Fruit fly (Drosophila melanogaster) whole organism, embryonic: ENCODE results near the gene CG3662.

Experiments used
- B-H1 ChIP-seq: fragments of 200-800 bp; sonication (Bioruptor generic); IDR thresholded peaks from 3 replicates; pipeline ENCODE4 v1.3.6; 2022; ENCODE audit warnings: missing biosample characterization, missing genetic modification characterization
- CG10431 ChIP-seq: fragments of 200-800 bp; sonication (Bioruptor generic); optimal IDR thresholded peaks from 3 replicates; lab custom pipeline; 2018; ENCODE audit warnings: missing biosample characterization, mild to moderate bottlenecking, missing genetic modification characterization
- CG11085 ChIP-seq: fragments of 200-800 bp; sonication (Bioruptor generic); IDR thresholded peaks from 2 replicates; pipeline ENCODE4 v1.3.6; 2022; ENCODE audit warnings: missing biosample characterization, missing genetic modification characterization
- CG11456 ChIP-seq: fragments of 200-800 bp; sonication (Bioruptor generic); IDR thresholded peaks from 3 replicates; pipeline ENCODE4 v1.3.6; 2022; ENCODE audit warnings: missing biosample characterization, missing genetic modification characterization
- CG11695 ChIP-seq: fragments of 200-800 bp; sonication (Bioruptor generic); IDR thresholded peaks from 3 replicates; pipeline ENCODE4 v1.3.6; 2022; ENCODE audit warnings: missing biosample characterization, missing genetic modification characterization
- CG12104 ChIP-seq: fragments of 200-800 bp; sonication (Bioruptor generic); optimal IDR thresholded peaks from 3 replicates; lab custom pipeline; 2016; ENCODE audit warnings: missing biosample characterization, missing genetic modification characterization
- CG12155 ChIP-seq: fragments of 200-800 bp; sonication (Bioruptor generic); optimal IDR thresholded peaks from 3 replicates; lab custom pipeline; 2016; ENCODE audit warnings: missing biosample characterization, missing genetic modification characterization
- CG12299 ChIP-seq: fragments of 200-800 bp; sonication (Bioruptor generic); optimal IDR thresholded peaks from 2 replicates; lab custom pipeline; 2018; ENCODE audit warnings: missing biosample characterization, mild to moderate bottlenecking, missing genetic modification characterization
- CG12659 ChIP-seq: fragments of 200-800 bp; sonication (Bioruptor generic); optimal IDR thresholded peaks from 3 replicates; lab custom pipeline; 2017; ENCODE audit warnings: mild to moderate bottlenecking, missing biosample characterization, missing genetic modification reagents, missing genetic modification characterization
- CG13424 ChIP-seq: fragments of 200-800 bp; sonication (Bioruptor generic); optimal IDR thresholded peaks from 2 replicates; lab custom pipeline; 2019; ENCODE audit warnings: missing biosample characterization, mild to moderate bottlenecking, missing genetic modification characterization, moderate library complexity
- CG14441 ChIP-seq: fragments of 200-800 bp; sonication (Bioruptor generic); IDR thresholded peaks from 2 replicates; pipeline ENCODE4 v1.3.6; 2022; ENCODE audit warnings: missing biosample characterization, missing genetic modification characterization
- CG1603 ChIP-seq: fragments of 200-800 bp; sonication (Bioruptor generic); optimal IDR thresholded peaks from 2 replicates; lab custom pipeline; 2019; ENCODE audit warnings: missing biosample characterization, mild to moderate bottlenecking, missing genetic modification characterization, moderate library complexity
- CG16813 ChIP-seq: fragments of 200-800 bp; sonication (Bioruptor generic); IDR thresholded peaks from 3 replicates; pipeline ENCODE4 v1.3.6; 2022; ENCODE audit warnings: missing biosample characterization, missing genetic modification characterization; ENCODE audit not compliant: partially characterized antibody
- CG18599 ChIP-seq: fragments of 200-800 bp; sonication (Bioruptor generic); optimal IDR thresholded peaks from 3 replicates; lab custom pipeline; 2017; ENCODE audit warnings: missing biosample characterization, missing genetic modification characterization, mild to moderate bottlenecking, moderate library complexity, missing genetic modification reagents
- CG18764 ChIP-seq: fragments of 200-800 bp; sonication (Bioruptor generic); optimal IDR thresholded peaks from 3 replicates; lab custom pipeline; 2016; ENCODE audit warnings: missing biosample characterization, missing genetic modification characterization
- CG31388 ChIP-seq: fragments of 200-800 bp; sonication (Bioruptor generic); optimal IDR thresholded peaks from 2 replicates; lab custom pipeline; 2016; ENCODE audit warnings: missing biosample characterization, missing genetic modification characterization
- CG31441 ChIP-seq: fragments of 200-800 bp; sonication (Bioruptor generic); IDR thresholded peaks from 2 replicates; pipeline ENCODE4 v1.3.6; 2022; ENCODE audit warnings: missing biosample characterization, missing genetic modification characterization
- CG3163 ChIP-seq: fragments of 200-800 bp; sonication (Bioruptor generic); optimal IDR thresholded peaks from 3 replicates; lab custom pipeline; 2016; ENCODE audit warnings: missing biosample characterization, missing genetic modification characterization
- CG6791 ChIP-seq: fragments of 200-800 bp; sonication (Bioruptor generic); IDR thresholded peaks from 3 replicates; pipeline ENCODE4 v1.3.6; 2022; ENCODE audit warnings: missing biosample characterization, missing genetic modification characterization; ENCODE audit not compliant: partially characterized antibody
- CG6813 ChIP-seq: fragments of 200-800 bp; sonication (Bioruptor generic); optimal IDR thresholded peaks from 2 replicates; lab custom pipeline; 2017; ENCODE audit warnings: missing biosample characterization, missing genetic modification characterization, mild to moderate bottlenecking, moderate library complexity, missing genetic modification reagents
- CG7556 ChIP-seq: fragments of 200-800 bp; sonication (Bioruptor generic); optimal IDR thresholded peaks from 2 replicates; lab custom pipeline; 2017; ENCODE audit warnings: missing biosample characterization, mild to moderate bottlenecking, missing genetic modification characterization
- CG9727 ChIP-seq: fragments of 200-800 bp; sonication (Bioruptor generic); optimal IDR thresholded peaks from 3 replicates; lab custom pipeline; 2017; ENCODE audit warnings: missing biosample characterization, mild to moderate bottlenecking, missing genetic modification characterization
- CHES-1-like ChIP-seq: fragments of 200-800 bp; sonication (Bioruptor generic); optimal IDR thresholded peaks from 2 replicates; lab custom pipeline; 2016; ENCODE audit warnings: missing biosample characterization, missing genetic modification characterization
- Camta ChIP-seq: fragments of 200-800 bp; sonication (Bioruptor generic); optimal IDR thresholded peaks from 2 replicates; lab custom pipeline; 2016; ENCODE audit warnings: missing biosample characterization, missing genetic modification characterization
- D ChIP-seq, 2 experiments: fragments of 200-800 bp in 1 of 2; fragments of >200 bp in 1 of 2; sonication (Bioruptor generic) in 1 of 2; optimal IDR thresholded peaks; 2 replicates in 1 of 2; 3 replicates in 1 of 2; lab custom pipeline; 2017; ENCODE audit warnings: mild to moderate bottlenecking in 1 of 2, missing biosample characterization in 1 of 2, missing genetic modification characterization in 1 of 2, missing genetic modification reagents in 1 of 2
- Dbx ChIP-seq: fragments of 200-800 bp; sonication (Bioruptor generic); IDR thresholded peaks from 3 replicates; pipeline ENCODE4 v1.3.6; 2022; ENCODE audit warnings: missing biosample characterization, missing genetic modification characterization
- Doc3 ChIP-seq: fragments of 200-800 bp; sonication (Bioruptor generic); IDR thresholded peaks from 3 replicates; pipeline ENCODE4 v1.3.6; 2022; ENCODE audit warnings: missing biosample characterization, missing genetic modification characterization; ENCODE audit not compliant: partially characterized antibody
- Dref ChIP-seq: fragments of 200-800 bp; sonication (Bioruptor generic); IDR thresholded peaks from 2 replicates; pipeline ENCODE4 v1.3.6; 2022; ENCODE audit warnings: missing biosample characterization, missing genetic modification characterization
- Fer3 ChIP-seq: fragments of 200-800 bp; sonication (Bioruptor generic); optimal IDR thresholded peaks from 2 replicates; lab custom pipeline; 2018; ENCODE audit warnings: missing biosample characterization, mild to moderate bottlenecking, missing genetic modification characterization, moderate library complexity
- HHEX ChIP-seq: fragments of 200-800 bp; sonication (Bioruptor generic); optimal IDR thresholded peaks from 3 replicates; lab custom pipeline; 2017; ENCODE audit warnings: missing biosample characterization, mild to moderate bottlenecking, missing genetic modification characterization, missing genetic modification reagents
- HmgZ ChIP-seq: fragments of 200-800 bp; sonication (Bioruptor generic); optimal IDR thresholded peaks from 2 replicates; lab custom pipeline; 2018; ENCODE audit warnings: missing biosample characterization, mild to moderate bottlenecking, missing genetic modification characterization
- Hr39 ChIP-seq: fragments of >200 bp; optimal IDR thresholded peaks from 2 replicates; lab custom pipeline; 2017
- NC2β ChIP-seq: fragments of 200-800 bp; sonication (Bioruptor generic); optimal IDR thresholded peaks from 2 replicates; lab custom pipeline; 2016; ENCODE audit warnings: missing biosample characterization, missing genetic modification characterization
- Nf-YA ChIP-seq: fragments of 200-800 bp; sonication (Bioruptor generic); IDR thresholded peaks from 2 replicates; pipeline ENCODE4 v1.3.6; 2022; ENCODE audit warnings: missing biosample characterization, missing genetic modification characterization
- Ptx1 ChIP-seq: fragments of 200-800 bp; sonication (Bioruptor generic); IDR thresholded peaks from 2 replicates; pipeline ENCODE4 v1.3.6; 2022; ENCODE audit warnings: missing biosample characterization, missing genetic modification characterization
- Spps ChIP-seq: fragments of 200-800 bp; sonication (Bioruptor generic); optimal IDR thresholded peaks from 2 replicates; lab custom pipeline; 2018; ENCODE audit warnings: missing biosample characterization, mild to moderate bottlenecking, missing genetic modification characterization
- Sry-δ ChIP-seq: fragments of 200-800 bp; sonication (Bioruptor generic); optimal IDR thresholded peaks from 2 replicates; lab custom pipeline; 2016; ENCODE audit warnings: missing biosample characterization, missing genetic modification characterization
- TFAM ChIP-seq: fragments of 200-800 bp; sonication (Bioruptor generic); optimal IDR thresholded peaks from 2 replicates; lab custom pipeline; 2017; ENCODE audit warnings: missing biosample characterization, missing genetic modification characterization, inconsistent platforms
- Xbp1 ChIP-seq: fragments of 200-800 bp; sonication (Bioruptor generic); optimal IDR thresholded peaks from 3 replicates; lab custom pipeline; 2016; ENCODE audit warnings: missing biosample characterization, mild to moderate bottlenecking, missing genetic modification characterization
- cato ChIP-seq: fragments of 200-800 bp; sonication (Bioruptor generic); optimal IDR thresholded peaks from 2 replicates; lab custom pipeline; 2016; ENCODE audit warnings: missing biosample characterization, missing genetic modification characterization, borderline replicate concordance
- crp ChIP-seq, 2 experiments: fragments of 200-800 bp; sonication (Bioruptor generic); optimal IDR thresholded peaks; 2 replicates in 1 of 2; 3 replicates in 1 of 2; lab custom pipeline; 2017; ENCODE audit warnings: missing biosample characterization in 2 of 2, missing genetic modification characterization in 2 of 2, mild to moderate bottlenecking in 1 of 2, moderate library complexity in 1 of 2
- dan ChIP-seq: fragments of 200-800 bp; sonication (Bioruptor generic); IDR thresholded peaks from 2 replicates; pipeline ENCODE4 v1.3.6; 2022; ENCODE audit warnings: missing biosample characterization, missing genetic modification characterization
- gfzf ChIP-seq: fragments of 200-800 bp; sonication (Bioruptor generic); optimal IDR thresholded peaks from 2 replicates; lab custom pipeline; 2016; ENCODE audit warnings: missing biosample characterization, mild to moderate bottlenecking, missing genetic modification characterization, moderate library complexity
- h ChIP-seq: fragments of >200 bp; optimal IDR thresholded peaks from 2 replicates; lab custom pipeline; 2017
- ind ChIP-seq: fragments of 200-800 bp; sonication (Bioruptor generic); optimal IDR thresholded peaks from 3 replicates; lab custom pipeline; 2016; ENCODE audit warnings: missing biosample characterization, missing genetic modification characterization
- inv ChIP-seq: fragments of 200-800 bp; sonication (Bioruptor generic); IDR thresholded peaks from 2 replicates; pipeline ENCODE4 v1.3.6; 2022; ENCODE audit warnings: missing biosample characterization, missing genetic modification characterization; ENCODE audit not compliant: partially characterized antibody
- pan ChIP-seq, 4 experiments: fragments of >200 bp in 3 of 4; fragments of 200-800 bp in 1 of 4; sonication (Bioruptor generic) in 1 of 4; optimal IDR thresholded peaks in 3 of 4; IDR thresholded peaks in 1 of 4; 2 replicates each; pipeline versions ENCODE4 v1.3.6 to Lab custom; 2017 to 2022; ENCODE audit warnings: missing biosample characterization in 2 of 4, missing genetic modification characterization in 2 of 4, mixed read lengths in 1 of 4
- scrt ChIP-seq: fragments of 200-800 bp; sonication (Bioruptor generic); optimal IDR thresholded peaks from 2 replicates; lab custom pipeline; 2018; ENCODE audit warnings: missing biosample characterization, mild to moderate bottlenecking, missing genetic modification characterization, moderate library complexity
- sima ChIP-seq: fragments of 200-800 bp; sonication (Bioruptor generic); optimal IDR thresholded peaks from 2 replicates; lab custom pipeline; 2016; ENCODE audit warnings: missing biosample characterization, missing genetic modification characterization
- stc ChIP-seq: fragments of 200-800 bp; sonication (Bioruptor generic); IDR thresholded peaks from 2 replicates; pipeline ENCODE4 v1.3.6; 2022; ENCODE audit warnings: missing biosample characterization, missing genetic modification characterization

The CG3662 gene

dm6 chr2L:865851-866250, 44.8 kb downstream of the CG3662 start (continued):
- TF ChIP-seq ind, result peak; percentile 97
- peak; percentile 97 for TF ChIP-seq CG9727
- TF ChIP-seq Dbx (GFP tag; lab: Robert Waterston, UW), result peak; percentile 97
- TF ChIP-seq Dref (GFP tag; lab: Robert Waterston, UW), result peak; percentile 34; the same call in 1 of the 2 replicates
- TF ChIP-seq CHES-1-like (GFP tag; lab: Kevin White, UChicago), result peak; percentile 92
- peak; percentile 80 for TF ChIP-seq dan (GFP tag; lab: Robert Waterston, UW)
- TF ChIP-seq CG12155 (GFP tag; lab: Kevin White, UChicago), result peak; percentile 95
- TF ChIP-seq CG18764 (GFP tag; lab: Kevin White, UChicago), result peak; percentile 87
- peak; percentile 96 for TF ChIP-seq Ptx1 (GFP tag; lab: Robert Waterston, UW)
- TF ChIP-seq CG6791 (GFP tag; lab: Robert Waterston, UW), result no peak
- peak; percentile 89 for TF ChIP-seq CG11085 (GFP tag; lab: Robert Waterston, UW)
- peak; percentile 96 for TF ChIP-seq CG6813 (GFP tag; lab: Kevin White, UChicago)
- peak; percentile 92 for TF ChIP-seq Spps (tag; lab: Kevin White, UChicago)
- TF ChIP-seq inv (GFP tag; lab: Robert Waterston, UW), result no peak
- peak; percentile 96 for TF ChIP-seq CG13424 (tag; lab: Kevin White, UChicago)
- TF ChIP-seq D (optimal IDR thresholded peaks at IDR 0.05; lab: Kevin White, UChicago), result no peak
- peak; percentile 90 for TF ChIP-seq D (GFP tag; optimal IDR thresholded peaks at IDR 0.05; lab: Kevin White, UChicago)
- peak; percentile 97 for TF ChIP-seq CG11456
- peak; percentile 91 for TF ChIP-seq cato (GFP tag; lab: Kevin White, UChicago)
- peak; percentile 90 for TF ChIP-seq CG12299 (tag; lab: Kevin White, UChicago)
- peak; percentile 96 for TF ChIP-seq stc
- TF ChIP-seq crp (GFP tag; optimal IDR thresholded peaks at IDR 0.05; lab: Kevin White, UChicago), result peak in 1 of 2 experiments; percentile 66
- peak; percentile 96 for TF ChIP-seq CG12659
- no peak for TF ChIP-seq Doc3 (GFP tag; lab: Robert Waterston, UW)
- TF ChIP-seq CG10431 (GFP tag; lab: Kevin White, UChicago), result peak; percentile 68
- peak; percentile 95 for TF ChIP-seq CG12104 (GFP tag; lab: Kevin White, UChicago)
- TF ChIP-seq pan (optimal IDR thresholded peaks at IDR 0.05; lab: Kevin White, UChicago), result no peak
- peak in 1 of 2 experiments; percentile 97 for TF ChIP-seq pan (GFP tag; optimal IDR thresholded peaks at IDR 0.05 in 1 of 2, IDR thresholded peaks at IDR 0.05 in 1 of 2)
- TF ChIP-seq CG14441 (GFP tag; lab: Robert Waterston, UW), result peak; percentile 97
- TF ChIP-seq sima (GFP tag; lab: Kevin White, UChicago), result peak; percentile 88
- TF ChIP-seq NC2β (GFP tag; lab: Kevin White, UChicago), result peak; percentile 96
- peak; percentile 70 for TF ChIP-seq CG3163 (GFP tag; lab: Kevin White, UChicago)
- TF ChIP-seq Hr39, result no peak
- TF ChIP-seq CG11695 (GFP tag; lab: Robert Waterston, UW), result peak; percentile 94
- TF ChIP-seq Sry-δ (GFP tag; lab: Kevin White, UChicago), result peak; percentile 70
- peak; percentile 94 for TF ChIP-seq Camta (GFP tag; lab: Kevin White, UChicago)
- TF ChIP-seq HmgZ (tag; lab: Kevin White, UChicago), result peak; percentile 97
- peak; percentile 87 for TF ChIP-seq CG31388
- TF ChIP-seq CG16813 (GFP tag; lab: Robert Waterston, UW), result no peak
- peak; percentile 85 for TF ChIP-seq TFAM (GFP tag; lab: Kevin White, UChicago)
- no peak for TF ChIP-seq h (lab: Kevin White, UChicago)
- peak; percentile 97 for TF ChIP-seq CG31441 (GFP tag; lab: Robert Waterston, UW)
- peak; percentile 97 for TF ChIP-seq CG18599 (GFP tag; lab: Kevin White, UChicago)
- peak; percentile 96 for TF ChIP-seq Fer3 (tag; lab: Kevin White, UChicago)
- peak; percentile 92 for TF ChIP-seq Nf-YA
- TF ChIP-seq B-H1 (GFP tag; lab: Robert Waterston, UW), result peak; percentile 95
- TF ChIP-seq CG7556, result peak; percentile 96
- peak; percentile 92 for TF ChIP-seq scrt (GFP tag; lab: Kevin White, UChicago)
- TF ChIP-seq CG1603 (tag; lab: Kevin White, UChicago), result peak; percentile 97
- TF ChIP-seq gfzf (GFP tag; lab: Kevin White, UChicago), result peak; percentile 15
- TF ChIP-seq Xbp1 (GFP tag; lab: Kevin White, UChicago), result peak; percentile 97
- TF ChIP-seq HHEX (GFP tag; lab: Kevin White, UChicago), result peak; percentile 95
